Worm (Caenorhabditis elegans) whole organism, L4 larva: ENCODE data around the gene smex-1.

Experiments used
- F10B5.3 ChIP-seq: sonication (generic microtip); optimal IDR thresholded peaks from 2 replicates; lab custom pipeline; 2016; ENCODE audit warnings: mild to moderate bottlenecking, missing genetic modification characterization, missing compliant biosample characterization
- F26F4.8 ChIP-seq: fragments of 200-800 bp; sonication (Bioruptor generic); conservative IDR thresholded peaks from 2 replicates; pipeline ENCODE4 v1.3.6; 2022; ENCODE audit warnings: missing genetic modification characterization, missing compliant biosample characterization
- T20F7.1 ChIP-seq: fragments of 200-800 bp; sonication (Bioruptor generic); optimal IDR thresholded peaks from 2 replicates; lab custom pipeline; 2018; ENCODE audit warnings: mild to moderate bottlenecking, missing genetic modification characterization, missing compliant biosample characterization
- Y105C5A.15 ChIP-seq: fragments of 200-800 bp; sonication (Bioruptor generic); IDR thresholded peaks from 2 replicates; pipeline ENCODE4 v1.3.6; 2022; ENCODE audit warnings: missing genetic modification characterization, missing compliant biosample characterization
- Y48G9A.11 ChIP-seq: fragments of 200-800 bp; sonication (Bioruptor generic); IDR thresholded peaks from 2 replicates; pipeline ENCODE4 v1.3.6; 2022; ENCODE audit warnings: missing genetic modification reagents, missing genetic modification characterization, missing compliant biosample characterization
- Y75B8A.6 ChIP-seq: fragments of 200-800 bp; sonication (Bioruptor generic); IDR thresholded peaks from 2 replicates; pipeline ENCODE4 v1.3.6; 2022; ENCODE audit warnings: missing genetic modification reagents, missing genetic modification characterization, missing compliant biosample characterization
- ZK546.5 ChIP-seq, 2 experiments: sonication (generic microtip); optimal IDR thresholded peaks; 2 replicates each; lab custom pipeline; 2017; ENCODE audit warnings: missing biosample characterization in 2 of 2, missing genetic modification characterization in 2 of 2
- aha-1 ChIP-seq: fragments of 150-350 bp; peaks from one replicate; lab custom pipeline; 2014; ENCODE audit warnings: missing biosample characterization, missing genetic modification characterization
- ama-1 ChIP-seq: fragments of 150-350 bp; optimal IDR thresholded peaks from 2 replicates; lab custom pipeline; 2014; ENCODE audit warnings: inconsistent platforms, mixed read lengths
- arid-1 ChIP-seq: fragments of 200-800 bp; sonication (Bioruptor generic); conservative IDR thresholded peaks from 2 replicates; pipeline ENCODE4 v1.3.6; 2022; ENCODE audit warnings: missing genetic modification reagents, missing genetic modification characterization, missing compliant biosample characterization
- ceh-44 ChIP-seq: fragments of 200-800 bp; sonication (Bioruptor generic); IDR thresholded peaks from 2 replicates; pipeline ENCODE4 v1.3.6; 2022; ENCODE audit warnings: missing genetic modification reagents, missing genetic modification characterization, missing compliant biosample characterization
- cey-2 ChIP-seq: sonication (generic microtip); optimal IDR thresholded peaks from 3 replicates; lab custom pipeline; 2017; ENCODE audit warnings: missing genetic modification characterization, mild to moderate bottlenecking, missing compliant biosample characterization, antibody characterized with exemption, borderline replicate concordance; ENCODE audit not compliant: insufficient read depth
- daf-19 ChIP-seq: fragments of 200-800 bp; sonication (Bioruptor generic); conservative IDR thresholded peaks from 2 replicates; pipeline ENCODE4 v1.3.6; 2022; ENCODE audit warnings: missing genetic modification characterization, missing compliant biosample characterization
- dmd-6 ChIP-seq: fragments of 200-800 bp; sonication (Bioruptor generic); IDR thresholded peaks from 2 replicates; pipeline ENCODE4 v1.3.6; 2022; ENCODE audit warnings: missing genetic modification reagents, missing genetic modification characterization, missing compliant biosample characterization
- dpl-1 ChIP-seq: fragments of 150-350 bp; optimal IDR thresholded peaks from 2 replicates; lab custom pipeline; 2014; ENCODE audit warnings: missing biosample characterization, missing genetic modification reagents, missing genetic modification characterization
- duxl-1 ChIP-seq: sonication (generic microtip); optimal IDR thresholded peaks from 2 replicates; lab custom pipeline; 2016; ENCODE audit warnings: mild to moderate bottlenecking, missing genetic modification characterization, moderate library complexity, missing compliant biosample characterization; ENCODE audit not compliant: poor library complexity
- dve-1 ChIP-seq: sonication (generic microtip); optimal IDR thresholded peaks from 2 replicates; lab custom pipeline; 2017; ENCODE audit warnings: antibody characterized with exemption, mild to moderate bottlenecking, missing genetic modification characterization, missing compliant biosample characterization; ENCODE audit not compliant: insufficient read depth
- egl-27 ChIP-seq: sonication (generic microtip); optimal IDR thresholded peaks from 3 replicates; lab custom pipeline; 2017; ENCODE audit warnings: missing biosample characterization, missing genetic modification reagents, missing genetic modification characterization
- egl-43 ChIP-seq: fragments of 200-800 bp; sonication (Bioruptor generic); IDR thresholded peaks from 2 replicates; pipeline ENCODE4 v1.3.6; 2022; ENCODE audit warnings: missing genetic modification reagents, missing genetic modification characterization, missing compliant biosample characterization
- fos-1 ChIP-seq: fragments of 150-350 bp; optimal IDR thresholded peaks from 2 replicates; lab custom pipeline; 2014; ENCODE audit warnings: missing biosample characterization, missing genetic modification characterization
- hlh-11 ChIP-seq: fragments of 200-800 bp; sonication (Bioruptor generic); optimal IDR thresholded peaks from 2 replicates; lab custom pipeline; 2018; ENCODE audit warnings: mild to moderate bottlenecking, missing genetic modification characterization, missing compliant biosample characterization
- lim-7 ChIP-seq: fragments of 200-800 bp; sonication (Bioruptor generic); IDR thresholded peaks from 2 replicates; pipeline ENCODE4 v1.3.6; 2022; ENCODE audit warnings: missing genetic modification characterization, missing compliant biosample characterization
- lin-15B ChIP-seq: fragments of 150-350 bp; sonication (generic microtip); optimal IDR thresholded peaks from 3 replicates; lab custom pipeline; 2014; ENCODE audit warnings: missing biosample characterization, missing genetic modification characterization
- lin-38 ChIP-seq: fragments of 200-800 bp; sonication (Bioruptor generic); IDR thresholded peaks from 2 replicates; pipeline ENCODE4 v1.3.6; 2022; ENCODE audit warnings: missing genetic modification reagents, missing genetic modification characterization, missing compliant biosample characterization
- lin-39 ChIP-seq: fragments of 150-350 bp; optimal IDR thresholded peaks from 2 replicates; lab custom pipeline; 2014; ENCODE audit warnings: missing biosample characterization, missing genetic modification reagents, missing genetic modification characterization
- madf-9 ChIP-seq: fragments of 200-800 bp; sonication (Bioruptor generic); conservative IDR thresholded peaks from 2 replicates; pipeline ENCODE4 v1.3.6; 2022; ENCODE audit warnings: missing genetic modification reagents, missing genetic modification characterization, missing compliant biosample characterization
- mes-2 ChIP-seq: sonication (generic microtip); optimal IDR thresholded peaks from 2 replicates; lab custom pipeline; 2016; ENCODE audit warnings: missing genotype, mild to moderate bottlenecking, missing genetic modification characterization, missing compliant biosample characterization; ENCODE audit not compliant: poor library complexity, severe bottlenecking
- nhr-102 ChIP-seq: sonication (generic microtip); optimal IDR thresholded peaks from 2 replicates; lab custom pipeline; 2016; ENCODE audit warnings: mild to moderate bottlenecking, missing genetic modification characterization, moderate library complexity, missing compliant biosample characterization
- nhr-11 ChIP-seq: fragments of 150-350 bp; optimal IDR thresholded peaks from 2 replicates; lab custom pipeline; 2014; ENCODE audit warnings: missing biosample characterization, missing genetic modification characterization
- nhr-28 ChIP-seq: fragments of 150-350 bp; optimal IDR thresholded peaks from 2 replicates; lab custom pipeline; 2014; ENCODE audit warnings: missing biosample characterization, missing genetic modification characterization
- nhr-41 ChIP-seq: fragments of 200-800 bp; sonication (Bioruptor generic); IDR thresholded peaks from 2 replicates; pipeline ENCODE4 v1.3.6; 2022; ENCODE audit warnings: missing genetic modification reagents, missing genetic modification characterization, missing compliant biosample characterization
- nhr-76 ChIP-seq: fragments of 150-350 bp; optimal IDR thresholded peaks from 2 replicates; lab custom pipeline; 2014; ENCODE audit warnings: missing biosample characterization, missing genetic modification characterization
- php-3 ChIP-seq: fragments of 200-800 bp; sonication (Bioruptor generic); IDR thresholded peaks from 2 replicates; pipeline ENCODE4 v1.3.6; 2022; ENCODE audit warnings: missing genetic modification reagents, missing genetic modification characterization, missing compliant biosample characterization
- pqm-1 ChIP-seq: sonication (generic microtip); optimal IDR thresholded peaks from 2 replicates; lab custom pipeline; 2017; ENCODE audit warnings: missing biosample characterization, missing genetic modification characterization
- rbr-2 ChIP-seq: sonication (generic microtip); optimal IDR thresholded peaks from 2 replicates; lab custom pipeline; 2016; ENCODE audit warnings: missing genotype, missing genetic modification characterization, missing compliant biosample characterization
- set-16 ChIP-seq: fragments of 200-800 bp; sonication (Bioruptor generic); IDR thresholded peaks from 2 replicates; pipeline ENCODE4 v1.3.6; 2022; ENCODE audit warnings: missing genetic modification reagents, missing genetic modification characterization, missing compliant biosample characterization
- skn-1 ChIP-seq: fragments of 150-350 bp; optimal IDR thresholded peaks from 2 replicates; lab custom pipeline; 2014; ENCODE audit warnings: missing biosample characterization, missing genetic modification characterization
- snpc-1.2 ChIP-seq: fragments of 200-800 bp; sonication (Bioruptor generic); IDR thresholded peaks from 2 replicates; pipeline ENCODE4 v1.3.6; 2022; ENCODE audit warnings: missing genetic modification reagents, missing genetic modification characterization, missing compliant biosample characterization
- spr-3 ChIP-seq: fragments of 200-800 bp; sonication (Bioruptor generic); optimal IDR thresholded peaks from 2 replicates; lab custom pipeline; 2018; ENCODE audit warnings: mild to moderate bottlenecking, missing genetic modification characterization, missing compliant biosample characterization
- unc-130 ChIP-seq: sonication (generic microtip); optimal IDR thresholded peaks from 2 replicates; lab custom pipeline; 2016; ENCODE audit warnings: missing genetic modification reagents, missing genetic modification characterization, missing compliant biosample characterization
- unc-39 ChIP-seq: sonication (generic microtip); optimal IDR thresholded peaks from 2 replicates; lab custom pipeline; 2017; ENCODE audit warnings: missing biosample characterization, missing genetic modification characterization
- unc-62 ChIP-seq, 3 experiments: fragments of 150-350 bp in 1 of 3; sonication (generic microtip); optimal IDR thresholded peaks in 2 of 3; peaks in 1 of 3; 1 replicate in 1 of 3; 2 replicates in 2 of 3; lab custom pipeline; 2014 to 2017; ENCODE audit warnings: missing biosample characterization in 3 of 3, missing genetic modification characterization in 3 of 3, missing genetic modification reagents in 3 of 3, missing genotype in 1 of 3
- zfp-2 ChIP-seq: sonication (generic microtip); optimal IDR thresholded peaks from 2 replicates; lab custom pipeline; 2016; ENCODE audit warnings: mild to moderate bottlenecking, missing genetic modification characterization, missing compliant biosample characterization
- zfp-3 ChIP-seq: fragments of 200-800 bp; sonication (Bioruptor generic); conservative IDR thresholded peaks from 2 replicates; pipeline ENCODE4 v1.3.6; 2022; ENCODE audit warnings: missing genetic modification reagents, missing genetic modification characterization, missing compliant biosample characterization
- zip-2 ChIP-seq: fragments of 150-350 bp; optimal IDR thresholded peaks from 2 replicates; lab custom pipeline; 2014; ENCODE audit warnings: missing biosample characterization, missing genetic modification characterization
- ztf-11 ChIP-seq: fragments of 150-350 bp; optimal IDR thresholded peaks from 2 replicates; lab custom pipeline; 2014; ENCODE audit warnings: missing biosample characterization, missing genetic modification characterization
- ztf-7 ChIP-seq: fragments of 150-350 bp; optimal IDR thresholded peaks from 2 replicates; lab custom pipeline; 2014; ENCODE audit warnings: missing biosample characterization, missing genetic modification characterization

Gene smex-1

DNA sequence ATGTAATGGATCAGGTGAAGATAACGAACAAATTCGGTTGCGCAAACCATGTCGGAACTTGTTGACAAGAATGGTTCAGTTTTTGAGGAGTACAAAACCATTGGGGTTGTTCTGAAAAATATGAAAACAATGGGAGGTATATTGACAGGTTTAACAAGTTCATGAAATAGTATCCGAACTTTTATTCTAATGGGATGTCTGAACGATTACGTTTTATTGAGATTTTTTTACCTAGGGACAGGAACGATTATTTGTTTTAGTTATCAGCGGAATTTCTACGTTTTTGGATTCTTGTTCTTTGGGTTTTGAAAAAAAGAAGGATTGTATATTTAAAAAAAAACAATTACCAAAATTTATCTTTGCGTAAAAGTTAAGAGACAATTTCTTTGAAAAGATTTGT, 15.0 kb downstream of the smex-1 start, which contains the start of gene str-135 (continued):
- TF ChIP-seq nhr-41, result no peak

DNA sequence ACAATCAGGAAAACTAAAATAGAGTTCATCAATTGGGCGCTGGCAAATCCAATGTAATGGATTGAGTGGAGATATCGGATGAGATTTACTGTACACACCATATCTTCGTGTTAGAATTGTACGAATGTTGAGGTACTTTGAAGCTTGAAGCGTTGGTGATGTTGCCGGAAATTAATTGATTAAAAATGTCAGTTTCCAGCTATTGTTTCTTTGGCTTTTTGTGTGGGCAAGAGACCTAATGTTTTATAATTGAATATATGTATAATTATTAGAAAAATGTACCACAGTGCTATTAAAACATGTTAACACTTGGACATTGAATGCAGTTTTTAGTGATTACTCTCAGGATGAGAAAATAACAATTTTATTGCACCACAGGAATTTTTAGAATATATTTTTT, 16.9 kb downstream of the smex-1 start, which contains the start of gene str-136:
TSS of gene str-136 (minus strand) at position 101 of the 400 bp plus-strand sequence.
- TF ChIP-seq nhr-28 (tag; lab: Kevin White, UChicago) (no peak), unc-62 (GFP tag; optimal IDR thresholded peaks at IDR 0.05 in 1 of 2; lab: Kevin White, UChicago) (peak in 1 of 2 experiments; percentile 9), unc-62 (tag; optimal IDR thresholded peaks at IDR 0.05; lab: Kevin White, UChicago) (no peak)

DNA sequence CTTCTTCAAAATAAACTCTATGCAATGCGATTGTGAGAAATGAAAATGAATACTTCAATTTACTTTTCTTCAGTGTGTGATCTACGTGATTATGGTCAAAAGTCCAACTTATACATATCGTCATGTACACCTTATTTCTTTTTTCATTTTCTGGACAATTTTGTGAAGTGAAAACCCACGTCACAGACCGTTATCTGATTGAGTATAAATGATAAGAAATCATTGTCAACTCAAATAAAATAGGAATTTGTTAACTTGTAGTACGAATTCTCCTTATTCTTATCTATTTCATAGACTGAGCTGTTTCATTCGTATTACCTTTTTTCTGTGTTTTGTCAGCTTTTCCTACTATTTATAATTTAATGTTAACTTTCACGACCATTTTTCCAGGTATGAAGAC, 23.8 kb downstream of the smex-1 start, which contains the start of gene asp-5:
TSS of gene asp-5 (plus strand) at position 391 of the 400 bp plus-strand sequence.
- TF ChIP-seq fos-1 (tag; lab: Kevin White, UChicago) (no peak), nhr-11 (tag; lab: Kevin White, UChicago) (no peak), zip-2 (tag; lab: Kevin White, UChicago) (no peak), Y105C5A.15 (GFP tag; lab: Robert Waterston, UW) (no peak), php-3 (GFP tag; lab: Robert Waterston, UW) (no peak), set-16 (GFP tag; lab: Robert Waterston, UW) (no peak), madf-9 (GFP tag; lab: Robert Waterston, UW) (no peak), nhr-102 (tag; lab: Kevin White, UChicago) (no peak), zfp-2 (tag; lab: Kevin White, UChicago) (no peak), daf-19 (GFP tag; lab: Robert Waterston, UW) (no peak), mes-2 (tag; lab: Kevin White, UChicago) (no peak), F10B5.3 (tag; lab: Kevin White, UChicago) (no peak), pqm-1 (peak; percentile 71), snpc-1.2 (GFP tag; lab: Robert Waterston, UW) (no peak), lim-7 (GFP tag; lab: Robert Waterston, UW) (no peak), ama-1 (no peak), dpl-1 (GFP tag; lab: Kevin White, UChicago) (no peak), Y48G9A.11 (GFP tag; lab: Robert Waterston, UW) (no peak), ztf-11 (tag; lab: Kevin White, UChicago) (no peak), Y75B8A.6 (no peak), ztf-7 (no peak), spr-3 (GFP tag; lab: Kevin White, UChicago) (no peak), unc-130 (no peak), lin-15B (tag; lab: Kevin White, UChicago) (no peak), skn-1 (tag; lab: Kevin White, UChicago) (no peak), aha-1 (tag; lab: Kevin White, UChicago) (peak; percentile 69), arid-1 (no peak), dve-1 (tag; lab: Kevin White, UChicago) (peak; percentile 59), F26F4.8 (GFP tag; lab: Robert Waterston, UW) (no peak), dmd-6 (GFP tag; lab: Robert Waterston, UW) (peak; percentile 26; the same call in 1 of the 2 replicates), ceh-44 (GFP tag; lab: Robert Waterston, UW) (no peak), cey-2 (tag; lab: Kevin White, UChicago) (no peak), rbr-2 (tag; lab: Kevin White, UChicago) (no peak), unc-62 (GFP tag; optimal IDR thresholded peaks at IDR 0.05 in 1 of 2; lab: Kevin White, UChicago) (no peak), unc-62 (tag; optimal IDR thresholded peaks at IDR 0.05; lab: Kevin White, UChicago) (no peak), ZK546.5 (tag; optimal IDR thresholded peaks at IDR 0.05; lab: Kevin White, UChicago) (no peak), nhr-28 (tag; lab: Kevin White, UChicago) (peak; percentile 57), unc-39 (no peak), egl-43 (GFP tag; lab: Robert Waterston, UW) (no peak), hlh-11 (tag; lab: Kevin White, UChicago) (peak; percentile 41), T20F7.1 (GFP tag; lab: Kevin White, UChicago) (no peak), nhr-76 (tag; lab: Kevin White, UChicago) (no peak), nhr-41 (no peak), zfp-3 (GFP tag; lab: Robert Waterston, UW) (no peak), egl-27 (tag; lab: Kevin White, UChicago) (no peak), duxl-1 (tag; lab: Kevin White, UChicago) (no peak), lin-39 (tag; lab: Kevin White, UChicago) (no peak), lin-38 (GFP tag; lab: Robert Waterston, UW) (no peak)
